Fruit fly (Drosophila melanogaster): Measurements from ENCODE around the gene CG31464.

CG31464 gene

dm6 chr3R:8243720-8244119, 47.3 kb upstream of the CG31464 start, which contains the start of the genes CG9636, CG18749 and CG33722 (continued):
- TF ChIP-seq ind (GFP tag; optimal IDR thresholded peaks at IDR 0.05) (peak; percentile 71), pb (GFP tag; optimal IDR thresholded peaks at IDR 0.05) (no peak), toy (GFP tag; IDR thresholded peaks at IDR 0.05) (no peak), CG6854 (GFP tag; optimal IDR thresholded peaks at IDR 0.05) (no peak), HHEX (GFP tag; optimal IDR thresholded peaks at IDR 0.05) (peak; percentile 44), Pdp1 (GFP tag; optimal IDR thresholded peaks at IDR 0.05) (peak; percentile 22 to 24), Fer2 (tag; optimal IDR thresholded peaks at IDR 0.05) (peak; percentile 35), lilli (GFP tag; optimal IDR thresholded peaks at IDR 0.05) (peak; percentile 87), Oli (tag; optimal IDR thresholded peaks at IDR 0.05) (peak; percentile 36), sna (GFP tag; IDR thresholded peaks at IDR 0.05; ENCODE audit: partially characterized antibody) (peak; percentile 99), pita (GFP tag; optimal IDR thresholded peaks at IDR 0.05) (no peak), ase (GFP tag; IDR thresholded peaks at IDR 0.05) (no peak), maf-S (GFP tag; optimal IDR thresholded peaks at IDR 0.05) (no peak), tin (GFP tag; optimal IDR thresholded peaks at IDR 0.05) (peak; percentile 82), Dref (GFP tag; IDR thresholded peaks at IDR 0.05) (peak; percentile 78), BtbVII (GFP tag; optimal IDR thresholded peaks at IDR 0.05) (peak; percentile 4), cwo (GFP tag; optimal IDR thresholded peaks at IDR 0.05) (no peak), HLH3B (GFP tag; IDR thresholded peaks at IDR 0.05) (peak; percentile 60; the same call in 1 of the 2 replicates), danr (GFP tag; IDR thresholded peaks at IDR 0.05) (no peak), CG8388 (GFP tag; optimal IDR thresholded peaks at IDR 0.05) (peak; percentile 72), insv (GFP tag; optimal IDR thresholded peaks at IDR 0.05) (peak in 1 of 2 experiments; percentile 16), CG32767 (GFP tag; IDR thresholded peaks at IDR 0.05) (no peak), CG7786 (GFP tag; optimal IDR thresholded peaks at IDR 0.05) (no peak), caup (GFP tag; optimal IDR thresholded peaks at IDR 0.05; ENCODE audit: severe bottlenecking) (peak; percentile 50), Bteb2 (GFP tag; optimal IDR thresholded peaks at IDR 0.05) (peak; percentile 13), Hr51 (GFP tag; optimal IDR thresholded peaks at IDR 0.05) (peak; percentile 67 to 80), CG30403 (GFP tag; optimal IDR thresholded peaks at IDR 0.05) (peak; percentile 86), grau (tag; optimal IDR thresholded peaks at IDR 0.05) (peak; percentile 71), Hr3 (GFP tag; optimal IDR thresholded peaks at IDR 0.05) (peak; percentile 64), row (GFP tag; IDR thresholded peaks at IDR 0.05) (peak; percentile 90), CG12769 (tag; optimal IDR thresholded peaks at IDR 0.05) (peak; percentile 46), CG8924 (tag; optimal IDR thresholded peaks at IDR 0.05) (peak; percentile 72), tup (GFP tag; optimal IDR thresholded peaks at IDR 0.05) (peak; percentile 42), Oaz (GFP tag; IDR thresholded peaks at IDR 0.05) (no peak), Lhr (GFP tag; optimal IDR thresholded peaks at IDR 0.05) (peak; percentile 56), pzg (GFP tag; optimal IDR thresholded peaks at IDR 0.05) (peak; percentile 61), Stat92E (GFP tag; optimal IDR thresholded peaks at IDR 0.05) (peak in 1 of 3 experiments; percentile 74), dm (GFP tag; optimal IDR thresholded peaks at IDR 0.05) (peak; percentile 30), CG14667 (GFP tag; IDR thresholded peaks at IDR 0.05) (peak; percentile 20; the same call in 1 of the 2 replicates), Hsf (GFP tag; optimal IDR thresholded peaks at IDR 0.05) (peak; percentile 66), CG12155 (GFP tag; optimal IDR thresholded peaks at IDR 0.05) (peak; percentile 74), sc (optimal IDR thresholded peaks at IDR 0.05) (no peak), sc (GFP tag; optimal IDR thresholded peaks at IDR 0.05) (peak; percentile 28), Drgx (GFP tag; IDR thresholded peaks at IDR 0.05) (no peak), stwl (tag; optimal IDR thresholded peaks at IDR 0.05) (peak; percentile 94), abd-A (tag; optimal IDR thresholded peaks at IDR 0.05) (no peak), ro (GFP tag; IDR thresholded peaks at IDR 0.05) (no peak), hth (optimal IDR thresholded peaks at IDR 0.05) (no peak), CG15073 (GFP tag; optimal IDR thresholded peaks at IDR 0.05) (no peak), CrebB (tag; optimal IDR thresholded peaks at IDR 0.05) (no peak), CG5180 (GFP tag; optimal IDR thresholded peaks at IDR 0.05) (no peak)
